Worm (Caenorhabditis elegans): ENCODE measurements around the gene cyp-35C1.
A peak's percentile ranks its signal among the peaks of the same experiment; 100 is the strongest.

Gene cyp-35C1

ce11 chrV:13898356-13898755, at the start of gene cyp-35C1:
TSS of gene cyp-35C1 (minus strand) at chrV:13898487.
- TF ChIP-seq egl-27 (tag; optimal IDR thresholded peaks at IDR 0.05) = no peak
- peak; percentile 2 for TF ChIP-seq elt-2 (tag; optimal IDR thresholded peaks at IDR 0.05)

ce11 chrV:13946385-13947019, 48.2 kb upstream of the cyp-35C1 start, which contains the start of the genes srx-10 and clec-226:
TSS of gene srx-10 (minus strand) at chrV:13946485.
TSS of gene clec-226 (plus strand) at chrV:13946969.
- TF ChIP-seq lsy-2 (tag; optimal IDR thresholded peaks at IDR 0.05) (no peak), ceh-90 (tag; optimal IDR thresholded peaks at IDR 0.05) (no peak), snpc-4 (tag; optimal IDR thresholded peaks at IDR 0.05) (no peak), unc-130 (tag; optimal IDR thresholded peaks at IDR 0.05) (no peak), C16A3.4 (tag; optimal IDR thresholded peaks at IDR 0.05) (no peak), fkh-4 (tag; optimal IDR thresholded peaks at IDR 0.05; ENCODE audit: borderline replicate concordance) (no peak), nhr-71 (tag; optimal IDR thresholded peaks at IDR 0.05) (no peak), lin-14 (GFP tag; optimal IDR thresholded peaks at IDR 0.05) (no peak), ceh-88 (GFP tag; IDR thresholded peaks at IDR 0.05) (no peak)

ce11 chrV:13942082-13942481, 43.8 kb upstream of the cyp-35C1 start, which contains the start of gene dpr-1:
TSS of gene dpr-1 (minus strand) at chrV:13942182.
- TF ChIP-seq skn-1 (tag; optimal IDR thresholded peaks at IDR 0.05) (no peak), fos-1 (tag; optimal IDR thresholded peaks at IDR 0.05) (no peak), Y116A8C.19 (tag; optimal IDR thresholded peaks at IDR 0.05; ENCODE audit: borderline replicate concordance) (no peak)

ce11 chrV:13936850-13937249, 38.6 kb upstream of the cyp-35C1 start, which contains the start of gene srw-145:
TSS of gene srw-145 (plus strand) at chrV:13937150.
- TF ChIP-seq nhr-71 (tag; optimal IDR thresholded peaks at IDR 0.05) (peak; percentile 48), jun-1 (tag; optimal IDR thresholded peaks at IDR 0.05) (no peak), nhr-47 (tag; optimal IDR thresholded peaks at IDR 0.05) (peak; percentile 44), nhr-11 (tag; optimal IDR thresholded peaks at IDR 0.05) (peak; percentile 31), snpc-4 (tag; optimal IDR thresholded peaks at IDR 0.05) (no peak), fkh-8 (tag; optimal IDR thresholded peaks at IDR 0.05) (peak; percentile 45)

- peak in 1 of 2 experiments; percentile 11 for TF ChIP-seq lin-35 (GFP tag; optimal IDR thresholded peaks at IDR 0.05)
- TF ChIP-seq grh-1 (GFP tag; IDR thresholded peaks at IDR 0.05) = peak; percentile 63
- TF ChIP-seq elt-3 (tag; optimal IDR thresholded peaks at IDR 0.05) = peak in 2 of 6 experiments; percentile 25 to 31
- no peak for TF ChIP-seq nhr-76 (tag; optimal IDR thresholded peaks at IDR 0.05)
- peak; percentile 77 for TF ChIP-seq nhr-85 (tag)
- TF ChIP-seq nhr-71 (tag; optimal IDR thresholded peaks at IDR 0.05) = peak; percentile 1
- TF ChIP-seq mep-1 (tag; optimal IDR thresholded peaks at IDR 0.05) = no peak
- peak; percentile 19 for TF ChIP-seq blmp-1 (tag; optimal IDR thresholded peaks at IDR 0.05)
- peak; percentile 2 for TF ChIP-seq nhr-20 (tag; optimal IDR thresholded peaks at IDR 0.05)
These were observed 37.8 kb upstream of the cyp-35C1 start for ce11 chrV:13936052-13936451.

ce11 chrV:13935423-13935822, 37.1 kb upstream of the cyp-35C1 start:
- TF ChIP-seq C16A3.4 (tag; optimal IDR thresholded peaks at IDR 0.05) (no peak), ceh-90 (tag; optimal IDR thresholded peaks at IDR 0.05) (no peak), hlh-4 (tag; optimal IDR thresholded peaks at IDR 0.05) (no peak), lsy-2 (tag; optimal IDR thresholded peaks at IDR 0.05) (peak in 1 of 2 experiments; percentile 2), jun-1 (tag; optimal IDR thresholded peaks at IDR 0.05) (no peak), elt-3 (tag; optimal IDR thresholded peaks at IDR 0.05) (peak in 5 of 6 experiments; percentile 25 to 93 (median 82)), nhr-90 (tag; optimal IDR thresholded peaks at IDR 0.05; ENCODE audit: poor library complexity) (no peak), blmp-1 (tag; optimal IDR thresholded peaks at IDR 0.05) (peak; percentile 41)

ce11 chrV:13934545-13934944, 36.3 kb upstream of the cyp-35C1 start, which contains the start of gene R10D12.1:
TSS of gene R10D12.1 (minus strand) at chrV:13934645.
- TF ChIP-seq elt-3 (tag; optimal IDR thresholded peaks at IDR 0.05) (peak in 1 of 6 experiments; percentile 40), snpc-4 (tag; optimal IDR thresholded peaks at IDR 0.05) (no peak), grh-1 (GFP tag; IDR thresholded peaks at IDR 0.05) (0 out of 2 replicates have a peak, but pooled peaks have one; percentile 25), nhr-20 (tag; optimal IDR thresholded peaks at IDR 0.05) (peak; percentile 2), ama-1 (optimal IDR thresholded peaks at IDR 0.05) (peak; percentile 30)

Measured in whole organism, L1 larva.